Fruit fly (Drosophila melanogaster) whole organism, adult: ENCODE results near the gene CG12439.

ENCODE experiments used
- CG11617 ChIP-seq: fragments of 200-800 bp; sonication (Bioruptor generic); optimal IDR thresholded peaks from 2 replicates; lab custom pipeline; 2017; ENCODE audit warnings: mild to moderate bottlenecking, missing biosample characterization, missing genetic modification reagents, missing genetic modification characterization
- CG14711 ChIP-seq: fragments of 200-800 bp; sonication (Bioruptor generic); optimal IDR thresholded peaks from 2 replicates; lab custom pipeline; 2018; ENCODE audit warnings: missing biosample characterization, mild to moderate bottlenecking, missing genetic modification characterization, moderate library complexity
- CG33017 ChIP-seq: fragments of 200-800 bp; sonication (Bioruptor generic); optimal IDR thresholded peaks from 2 replicates; lab custom pipeline; 2018; ENCODE audit warnings: missing biosample characterization, mild to moderate bottlenecking, missing genetic modification characterization, moderate library complexity
- CG5204 ChIP-seq: fragments of 200-800 bp; sonication (Bioruptor generic); optimal IDR thresholded peaks from 2 replicates; lab custom pipeline; 2016; ENCODE audit warnings: missing biosample characterization, missing genetic modification characterization
- CG7045 ChIP-seq: fragments of 200-800 bp; sonication (Bioruptor generic); optimal IDR thresholded peaks from 2 replicates; lab custom pipeline; 2017; ENCODE audit warnings: missing biosample characterization, mild to moderate bottlenecking, missing genetic modification characterization
- Mnt ChIP-seq: fragments of 200-800 bp; sonication (Bioruptor generic); optimal IDR thresholded peaks from 2 replicates; lab custom pipeline; 2016; ENCODE audit warnings: missing biosample characterization, mild to moderate bottlenecking, missing genetic modification characterization

DNA sequence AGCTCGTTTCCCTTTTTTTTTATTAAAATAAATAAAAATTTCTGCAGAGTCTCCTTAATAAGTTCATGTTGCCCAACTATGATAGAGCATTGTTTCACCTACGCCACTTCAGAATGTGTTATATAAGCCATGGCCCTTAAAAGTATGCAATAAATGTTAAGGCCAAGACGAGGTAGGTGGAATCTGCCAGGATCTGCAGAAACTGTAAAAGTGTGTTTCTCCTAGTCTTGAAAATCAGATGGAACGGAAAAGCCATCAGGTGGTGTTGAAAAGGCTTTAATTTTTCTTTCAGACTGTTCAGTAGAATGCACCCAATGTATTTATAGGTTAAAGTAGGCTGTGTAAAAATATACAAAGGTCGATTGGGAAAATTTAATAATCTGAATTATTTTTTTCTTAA, at the start of gene CG12439:
- no peak for TF ChIP-seq CG33017 (tag; lab: Kevin White, UChicago)
- no peak for TF ChIP-seq CG11617 (GFP tag; lab: Kevin White, UChicago)
- no peak for TF ChIP-seq CG7045
- no peak for TF ChIP-seq CG5204
- no peak for TF ChIP-seq Mnt (GFP tag; lab: Kevin White, UChicago)
- no peak for TF ChIP-seq CG14711 (tag; lab: Kevin White, UChicago)
